Fruit fly (Drosophila melanogaster) S2 (cell line): Measurements from ENCODE around the gene CG14298.

Experiments
- CG8478 ChIP-seq: fragments of >200 bp; optimal IDR thresholded peaks from 2 replicates; lab custom pipeline; 2018
- CTCF ChIP-seq, 2 experiments: fragments of >200 bp; optimal IDR thresholded peaks; 2 replicates each; lab custom pipeline; 2018

CG14298 gene

dm6 chr3R:18875228-18875627 lies at the start of gene CG14298:
TSS of gene CG14298 (plus strand) at chr3R:18875528.
- TF ChIP-seq CTCF (optimal IDR thresholded peaks at IDR 0.05; lab: Kevin White, UChicago) = no peak

DNA sequence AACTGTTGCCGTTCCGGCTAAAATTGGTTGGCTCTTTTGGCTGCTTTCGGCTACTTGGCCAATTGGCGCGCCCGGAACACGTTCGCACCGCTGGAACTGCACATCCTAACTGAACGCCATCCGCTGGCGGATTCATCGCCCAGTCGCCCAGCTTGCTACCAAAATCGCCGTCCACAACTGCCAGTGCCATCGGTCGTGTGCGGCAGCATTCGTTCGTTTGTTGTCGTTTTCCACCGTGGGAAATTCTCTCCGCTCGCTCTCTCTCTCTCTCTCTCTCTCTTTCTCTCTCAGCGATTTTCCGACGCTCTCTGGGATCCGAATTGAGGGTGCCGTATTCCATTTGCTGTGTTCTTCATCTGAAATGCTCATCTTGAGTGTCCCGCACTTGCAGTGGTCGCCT lies 26.2 kb upstream of the CG14298 start, which contains the start of gene Octalpha2R:
TSS of gene Octalpha2R (minus strand) at position 77 of the 400 bp plus-strand sequence.
- no peak for TF ChIP-seq CG8478 (lab: Kevin White, UChicago)
- no peak for TF ChIP-seq CTCF (optimal IDR thresholded peaks at IDR 0.05; lab: Kevin White, UChicago)

dm6 chr3R:18851698-18852097 lies 23.6 kb upstream of the CG14298 start, which contains the start of gene CG31226:
TSS of gene CG31226 (minus strand) at chr3R:18851798.
- no peak for TF ChIP-seq CG8478 (lab: Kevin White, UChicago)
- no peak for TF ChIP-seq CTCF (optimal IDR thresholded peaks at IDR 0.05; lab: Kevin White, UChicago)

- no peak for TF ChIP-seq CTCF (optimal IDR thresholded peaks at IDR 0.05; lab: Kevin White, UChicago)
- TF ChIP-seq CG8478 (lab: Kevin White, UChicago) = no peak
These were observed 19.9 kb downstream of the CG14298 start for dm6 chr3R:18895227-18895626.

dm6 chr3R:18897821-18898220 lies 22.5 kb downstream of the CG14298 start, which contains the start of gene CG14297:
TSS of gene CG14297 (plus strand) at chr3R:18898121.
- TF ChIP-seq CG8478 (lab: Kevin White, UChicago) = no peak
- TF ChIP-seq CTCF (optimal IDR thresholded peaks at IDR 0.05; lab: Kevin White, UChicago) = no peak

dm6 chr3R:18899123-18899522 lies 23.8 kb downstream of the CG14298 start, which contains the start of gene Rh2:
TSS of gene Rh2 (plus strand) at chr3R:18899423.
- TF ChIP-seq CG8478 (lab: Kevin White, UChicago) (no peak), CTCF (optimal IDR thresholded peaks at IDR 0.05; lab: Kevin White, UChicago) (no peak)

- TF ChIP-seq CTCF (optimal IDR thresholded peaks at IDR 0.05; lab: Kevin White, UChicago) (no peak), CG8478 (lab: Kevin White, UChicago) (no peak)
These were observed 26.8 kb downstream of the CG14298 start, which contains the start of gene CG14294 for dm6 chr3R:18902164-18902563. TSS of gene CG14294 (minus strand) at chr3R:18902264.

- TF ChIP-seq CTCF (optimal IDR thresholded peaks at IDR 0.05; lab: Kevin White, UChicago) = no peak
- no peak for TF ChIP-seq CG8478 (lab: Kevin White, UChicago)
These were observed 27.5 kb downstream of the CG14298 start, which contains the start of gene CG34284 for dm6 chr3R:18902858-18903257. TSS of gene CG34284 (minus strand) at chr3R:18902933.

- TF ChIP-seq CTCF (optimal IDR thresholded peaks at IDR 0.05; lab: Kevin White, UChicago) (no peak), CG8478 (lab: Kevin White, UChicago) (no peak)
These were observed 30.2 kb downstream of the CG14298 start, which contains the start of gene CG14292 for dm6 chr3R:18905555-18905920. TSS of gene CG14292 (minus strand) at chr3R:18905655.

DNA sequence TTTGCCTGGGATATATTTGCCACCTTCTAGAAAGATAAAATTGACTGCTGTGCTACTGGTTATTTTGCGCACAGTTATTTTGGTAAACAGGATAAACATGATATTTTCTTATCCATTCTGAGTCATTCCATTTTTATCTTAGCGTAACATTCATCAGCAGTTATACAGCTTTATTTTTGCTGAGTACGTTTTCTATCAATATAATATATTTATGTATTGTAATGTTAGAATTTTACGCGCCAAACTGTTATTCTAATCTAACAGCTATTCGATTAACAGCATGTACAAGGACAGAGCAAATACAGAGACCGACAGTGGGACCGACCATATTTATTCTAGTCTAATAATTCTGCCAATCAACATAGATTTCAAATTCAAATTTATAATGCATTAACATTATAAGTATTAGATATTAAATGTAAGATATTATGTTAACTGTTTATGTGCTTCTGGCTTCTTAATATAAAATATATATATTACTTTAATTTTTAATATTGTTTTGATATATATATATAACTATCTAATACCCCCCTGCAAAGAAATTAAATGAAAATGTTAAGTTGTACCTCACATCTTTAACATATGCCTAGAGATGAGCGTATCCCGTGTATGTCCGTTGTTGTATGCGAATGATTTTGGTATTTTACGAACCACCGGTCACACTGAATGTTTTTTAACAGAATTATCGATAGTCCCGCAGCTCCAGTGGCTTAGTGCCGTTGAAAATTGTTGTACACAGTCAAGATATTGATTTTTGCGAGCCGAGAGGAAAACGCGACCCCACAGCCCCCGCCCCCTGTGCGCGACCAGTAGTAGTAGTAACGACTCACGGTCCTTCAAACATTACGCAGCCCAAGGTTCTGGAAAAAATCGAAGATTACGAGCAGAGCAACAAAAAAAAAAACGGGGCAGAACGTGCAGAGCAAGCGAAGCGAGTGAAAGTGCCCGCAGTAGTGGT lies 30.9 kb downstream of the CG14298 start, which contains the start of gene EndoA:
TSS of gene EndoA (plus strand) at position 689 of the 958 bp plus-strand sequence.
- no peak for TF ChIP-seq CG8478 (lab: Kevin White, UChicago)
- TF ChIP-seq CTCF (optimal IDR thresholded peaks at IDR 0.05; lab: Kevin White, UChicago) = no peak

dm6 chr3R:18910336-18910735 lies 35.0 kb downstream of the CG14298 start:
- no peak for TF ChIP-seq CG8478 (lab: Kevin White, UChicago)

dm6 chr3R:18910923-18911322 lies 35.6 kb downstream of the CG14298 start:
- TF ChIP-seq CTCF (optimal IDR thresholded peaks at IDR 0.05; lab: Kevin White, UChicago) = no peak
- no peak for TF ChIP-seq CG8478 (lab: Kevin White, UChicago)

DNA sequence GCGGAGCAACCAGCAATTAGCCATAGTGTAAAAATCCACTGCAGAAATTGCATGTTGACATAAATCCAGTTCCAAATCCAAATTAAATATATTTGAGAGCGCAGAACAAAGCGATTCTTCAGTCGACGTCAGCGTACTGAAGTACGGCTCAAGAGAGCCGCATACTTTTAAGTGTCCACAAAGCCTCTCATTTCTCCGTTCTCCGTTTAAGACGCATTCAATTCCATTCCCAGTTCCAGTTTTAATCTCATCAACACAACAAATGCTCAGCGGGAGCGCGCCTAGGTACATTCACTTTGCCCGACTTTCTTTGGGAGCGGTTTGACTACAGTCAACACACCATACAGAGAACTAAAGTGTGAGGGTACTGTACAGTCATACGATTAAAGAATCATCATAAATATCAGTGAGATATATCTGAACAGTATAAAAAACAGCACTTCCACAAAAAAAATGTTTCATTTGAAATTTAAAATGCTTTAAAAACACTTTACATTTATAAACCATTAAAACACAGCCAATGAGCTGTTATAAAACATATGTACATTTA lies 37.5 kb downstream of the CG14298 start, which contains the start of gene Sgsh:
TSS of gene Sgsh (minus strand) at position 141 of the 550 bp plus-strand sequence.
- TF ChIP-seq CG8478 (lab: Kevin White, UChicago) (no peak), CTCF (optimal IDR thresholded peaks at IDR 0.05; lab: Kevin White, UChicago) (no peak)

- TF ChIP-seq CTCF (optimal IDR thresholded peaks at IDR 0.05; lab: Kevin White, UChicago) (no peak), CG8478 (lab: Kevin White, UChicago) (no peak)
These were observed 38.7 kb downstream of the CG14298 start for dm6 chr3R:18913856-18914593.
